Worm (Caenorhabditis elegans) whole organism, L4 larva: ENCODE measurements around the gene F07B10.7.

Experiments used
- Y105C5A.15 ChIP-seq: fragments of 200-800 bp; sonication (Bioruptor generic); IDR thresholded peaks from 2 replicates; pipeline ENCODE4 v1.3.6; 2022; ENCODE audit warnings: missing genetic modification characterization, missing compliant biosample characterization
- Y75B8A.6 ChIP-seq: fragments of 200-800 bp; sonication (Bioruptor generic); IDR thresholded peaks from 2 replicates; pipeline ENCODE4 v1.3.6; 2022; ENCODE audit warnings: missing genetic modification reagents, missing genetic modification characterization, missing compliant biosample characterization
- arid-1 ChIP-seq: fragments of 200-800 bp; sonication (Bioruptor generic); conservative IDR thresholded peaks from 2 replicates; pipeline ENCODE4 v1.3.6; 2022; ENCODE audit warnings: missing genetic modification reagents, missing genetic modification characterization, missing compliant biosample characterization
- attf-4 ChIP-seq: sonication (generic microtip); optimal IDR thresholded peaks from 3 replicates; lab custom pipeline; 2017; ENCODE audit warnings: missing biosample characterization, missing genetic modification characterization
- ceh-20 ChIP-seq: fragments of 200-800 bp; sonication (Bioruptor generic); IDR thresholded peaks from 2 replicates; pipeline ENCODE4 v1.3.6; 2022; ENCODE audit warnings: missing genetic modification reagents, missing genetic modification characterization, missing compliant biosample characterization
- ceh-28 ChIP-seq: fragments of 150-350 bp; optimal IDR thresholded peaks from 2 replicates; lab custom pipeline; 2014; ENCODE audit warnings: missing biosample characterization, missing genetic modification reagents, missing genetic modification characterization
- ceh-44 ChIP-seq: fragments of 200-800 bp; sonication (Bioruptor generic); IDR thresholded peaks from 2 replicates; pipeline ENCODE4 v1.3.6; 2022; ENCODE audit warnings: missing genetic modification reagents, missing genetic modification characterization, missing compliant biosample characterization
- ceh-62 ChIP-seq: sonication (generic microtip); optimal IDR thresholded peaks from 2 replicates; lab custom pipeline; 2017; ENCODE audit warnings: missing biosample characterization, missing genetic modification characterization
- ces-1 ChIP-seq: fragments of 150-350 bp; sonication (generic microtip); optimal IDR thresholded peaks from 4 replicates; lab custom pipeline; 2014; ENCODE audit warnings: missing biosample characterization, missing genetic modification reagents, missing genetic modification characterization
- dmd-9 ChIP-seq: fragments of 200-800 bp; sonication (Bioruptor generic); IDR thresholded peaks from 2 replicates; pipeline ENCODE4 v1.3.6; 2022; ENCODE audit warnings: missing genetic modification reagents, missing genetic modification characterization, missing compliant biosample characterization
- duxl-1 ChIP-seq: sonication (generic microtip); optimal IDR thresholded peaks from 2 replicates; lab custom pipeline; 2016; ENCODE audit warnings: mild to moderate bottlenecking, missing genetic modification characterization, moderate library complexity, missing compliant biosample characterization; ENCODE audit not compliant: poor library complexity
- egl-27 ChIP-seq: sonication (generic microtip); optimal IDR thresholded peaks from 3 replicates; lab custom pipeline; 2017; ENCODE audit warnings: missing biosample characterization, missing genetic modification reagents, missing genetic modification characterization
- fos-1 ChIP-seq: fragments of 150-350 bp; optimal IDR thresholded peaks from 2 replicates; lab custom pipeline; 2014; ENCODE audit warnings: missing biosample characterization, missing genetic modification characterization
- hlh-11 ChIP-seq: fragments of 200-800 bp; sonication (Bioruptor generic); optimal IDR thresholded peaks from 2 replicates; lab custom pipeline; 2018; ENCODE audit warnings: mild to moderate bottlenecking, missing genetic modification characterization, missing compliant biosample characterization
- hmg-1.1 ChIP-seq: fragments of 200-800 bp; sonication (Bioruptor generic); IDR thresholded peaks from 2 replicates; pipeline ENCODE4 v1.3.6; 2022; ENCODE audit warnings: missing genetic modification reagents, missing genetic modification characterization, missing compliant biosample characterization
- jun-1 ChIP-seq: fragments of 150-350 bp; optimal IDR thresholded peaks from 2 replicates; lab custom pipeline; 2014; ENCODE audit warnings: missing biosample characterization, missing genetic modification reagents, missing genetic modification characterization
- lim-7 ChIP-seq: fragments of 200-800 bp; sonication (Bioruptor generic); IDR thresholded peaks from 2 replicates; pipeline ENCODE4 v1.3.6; 2022; ENCODE audit warnings: missing genetic modification characterization, missing compliant biosample characterization
- lin-13 ChIP-seq: fragments of 150-350 bp; optimal IDR thresholded peaks from 2 replicates; lab custom pipeline; 2014; ENCODE audit warnings: missing biosample characterization, missing genetic modification reagents, missing genetic modification characterization
- lin-15B ChIP-seq: fragments of 150-350 bp; sonication (generic microtip); optimal IDR thresholded peaks from 3 replicates; lab custom pipeline; 2014; ENCODE audit warnings: missing biosample characterization, missing genetic modification characterization
- lin-38 ChIP-seq: fragments of 200-800 bp; sonication (Bioruptor generic); IDR thresholded peaks from 2 replicates; pipeline ENCODE4 v1.3.6; 2022; ENCODE audit warnings: missing genetic modification reagents, missing genetic modification characterization, missing compliant biosample characterization
- mdl-1 ChIP-seq, 2 experiments: fragments of 150-350 bp in 1 of 2; sonication (generic microtip) in 1 of 2; optimal IDR thresholded peaks; 2 replicates each; lab custom pipeline; 2014 to 2017; ENCODE audit warnings: missing biosample characterization in 2 of 2, missing genetic modification characterization in 2 of 2
- mep-1 ChIP-seq: fragments of 150-350 bp; sonication (generic microtip); optimal IDR thresholded peaks from 3 replicates; lab custom pipeline; 2014; ENCODE audit warnings: missing biosample characterization, missing genetic modification characterization
- mes-2 ChIP-seq: sonication (generic microtip); optimal IDR thresholded peaks from 2 replicates; lab custom pipeline; 2016; ENCODE audit warnings: missing genotype, mild to moderate bottlenecking, missing genetic modification characterization, missing compliant biosample characterization; ENCODE audit not compliant: poor library complexity, severe bottlenecking
- nhr-111 ChIP-seq: fragments of 200-800 bp; sonication (Bioruptor generic); optimal IDR thresholded peaks from 2 replicates; lab custom pipeline; 2018; ENCODE audit warnings: mild to moderate bottlenecking, missing genetic modification characterization, missing compliant biosample characterization
- nhr-237 ChIP-seq: sonication (generic microtip); optimal IDR thresholded peaks from 2 replicates; lab custom pipeline; 2017; ENCODE audit warnings: missing biosample characterization, missing genetic modification characterization
- nhr-28 ChIP-seq: fragments of 150-350 bp; optimal IDR thresholded peaks from 2 replicates; lab custom pipeline; 2014; ENCODE audit warnings: missing biosample characterization, missing genetic modification characterization
- nhr-6 ChIP-seq: fragments of 150-350 bp; optimal IDR thresholded peaks from 2 replicates; lab custom pipeline; 2014; ENCODE audit warnings: missing biosample characterization, missing genetic modification characterization
- nhr-76 ChIP-seq: fragments of 150-350 bp; optimal IDR thresholded peaks from 2 replicates; lab custom pipeline; 2014; ENCODE audit warnings: missing biosample characterization, missing genetic modification characterization
- nhr-77 ChIP-seq: fragments of 150-350 bp; optimal IDR thresholded peaks from 2 replicates; lab custom pipeline; 2014; ENCODE audit warnings: missing biosample characterization, missing genetic modification characterization
- php-3 ChIP-seq: fragments of 200-800 bp; sonication (Bioruptor generic); IDR thresholded peaks from 2 replicates; pipeline ENCODE4 v1.3.6; 2022; ENCODE audit warnings: missing genetic modification reagents, missing genetic modification characterization, missing compliant biosample characterization
- pqm-1 ChIP-seq: sonication (generic microtip); optimal IDR thresholded peaks from 2 replicates; lab custom pipeline; 2017; ENCODE audit warnings: missing biosample characterization, missing genetic modification characterization
- saeg-2 ChIP-seq: fragments of 200-800 bp; sonication (Bioruptor generic); IDR thresholded peaks from 2 replicates; pipeline ENCODE4 v1.3.6; 2022; ENCODE audit warnings: missing genetic modification reagents, missing genetic modification characterization, missing compliant biosample characterization
- sdz-12 ChIP-seq: fragments of 200-800 bp; sonication (Bioruptor generic); optimal IDR thresholded peaks from 2 replicates; lab custom pipeline; 2018; ENCODE audit warnings: mild to moderate bottlenecking, missing genetic modification characterization, missing compliant biosample characterization
- set-16 ChIP-seq: fragments of 200-800 bp; sonication (Bioruptor generic); IDR thresholded peaks from 2 replicates; pipeline ENCODE4 v1.3.6; 2022; ENCODE audit warnings: missing genetic modification reagents, missing genetic modification characterization, missing compliant biosample characterization
- unc-39 ChIP-seq: sonication (generic microtip); optimal IDR thresholded peaks from 2 replicates; lab custom pipeline; 2017; ENCODE audit warnings: missing biosample characterization, missing genetic modification characterization
- unc-62 ChIP-seq, 3 experiments: fragments of 150-350 bp in 1 of 3; sonication (generic microtip); optimal IDR thresholded peaks in 2 of 3; peaks in 1 of 3; 1 replicate in 1 of 3; 2 replicates in 2 of 3; lab custom pipeline; 2014 to 2017; ENCODE audit warnings: missing biosample characterization in 3 of 3, missing genetic modification characterization in 3 of 3, missing genetic modification reagents in 3 of 3, missing genotype in 1 of 3
- vab-7 ChIP-seq: fragments of 200-800 bp; sonication (Bioruptor generic); IDR thresholded peaks from 2 replicates; pipeline ENCODE4 v1.3.6; 2022; ENCODE audit warnings: missing genetic modification reagents, missing genetic modification characterization, missing compliant biosample characterization
- zip-2 ChIP-seq: fragments of 150-350 bp; optimal IDR thresholded peaks from 2 replicates; lab custom pipeline; 2014; ENCODE audit warnings: missing biosample characterization, missing genetic modification characterization
- ztf-7 ChIP-seq: fragments of 150-350 bp; optimal IDR thresholded peaks from 2 replicates; lab custom pipeline; 2014; ENCODE audit warnings: missing biosample characterization, missing genetic modification characterization

Gene F07B10.7

ce11 chrV:11300539-11300938 is 40.0 kb upstream of the F07B10.7 start, which contains the start of gene srh-47:
Gene srh-47, minus strand, starts transcription at chrV:11300639.
- no peak for TF ChIP-seq php-3 (GFP tag; lab: Robert Waterston, UW)
- TF ChIP-seq unc-62 (GFP tag; optimal IDR thresholded peaks at IDR 0.05 in 1 of 2; lab: Kevin White, UChicago), result peak in 1 of 2 experiments; percentile 42
- TF ChIP-seq unc-62 (tag; optimal IDR thresholded peaks at IDR 0.05; lab: Kevin White, UChicago), result no peak
- TF ChIP-seq duxl-1 (tag; lab: Kevin White, UChicago), result no peak
- no peak for TF ChIP-seq hmg-1.1

DNA sequence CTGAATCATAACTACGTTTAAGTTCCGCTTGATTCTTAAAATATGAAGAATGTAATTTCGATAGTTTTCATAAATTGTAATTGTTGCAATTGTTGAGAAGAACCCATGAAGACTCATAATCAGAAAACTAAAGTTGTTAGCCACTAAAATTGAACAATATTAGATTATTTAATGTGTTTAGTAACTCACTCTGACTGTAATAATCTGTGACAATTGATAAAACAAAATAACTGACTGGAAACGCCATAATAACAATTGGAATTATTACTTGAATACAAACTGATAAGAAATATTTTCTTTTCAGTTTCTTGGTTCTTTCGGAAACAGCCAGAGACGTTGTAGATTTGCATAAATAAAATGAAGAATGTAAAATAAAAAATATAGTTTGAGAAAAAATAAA is 38.9 kb upstream of the F07B10.7 start:
- TF ChIP-seq ces-1 (GFP tag; lab: Kevin White, UChicago) (no peak), lin-15B (tag; lab: Kevin White, UChicago) (no peak), zip-2 (tag; lab: Kevin White, UChicago) (no peak), Y105C5A.15 (no peak), nhr-28 (tag; lab: Kevin White, UChicago) (peak; percentile 67), nhr-77 (tag; lab: Kevin White, UChicago) (peak; percentile 6), hlh-11 (tag; lab: Kevin White, UChicago) (no peak), ceh-20 (GFP tag; lab: Robert Waterston, UW) (no peak)

ce11 chrV:11298632-11299031 is 38.1 kb upstream of the F07B10.7 start, which contains the start of gene T03F7.5:
Gene T03F7.5, minus strand, starts transcription at chrV:11298732.
- TF ChIP-seq set-16, result no peak
- TF ChIP-seq lim-7 (GFP tag; lab: Robert Waterston, UW), result no peak
- TF ChIP-seq mdl-1 (tag; optimal IDR thresholded peaks at IDR 0.05; lab: Kevin White, UChicago), result no peak
- no peak for TF ChIP-seq mep-1 (tag; lab: Kevin White, UChicago)
- no peak for TF ChIP-seq lin-13 (GFP tag; lab: Kevin White, UChicago)
- no peak for TF ChIP-seq ceh-44 (GFP tag; lab: Robert Waterston, UW)
- no peak for TF ChIP-seq jun-1 (tag; lab: Kevin White, UChicago)
- no peak for TF ChIP-seq zip-2 (tag; lab: Kevin White, UChicago)

DNA sequence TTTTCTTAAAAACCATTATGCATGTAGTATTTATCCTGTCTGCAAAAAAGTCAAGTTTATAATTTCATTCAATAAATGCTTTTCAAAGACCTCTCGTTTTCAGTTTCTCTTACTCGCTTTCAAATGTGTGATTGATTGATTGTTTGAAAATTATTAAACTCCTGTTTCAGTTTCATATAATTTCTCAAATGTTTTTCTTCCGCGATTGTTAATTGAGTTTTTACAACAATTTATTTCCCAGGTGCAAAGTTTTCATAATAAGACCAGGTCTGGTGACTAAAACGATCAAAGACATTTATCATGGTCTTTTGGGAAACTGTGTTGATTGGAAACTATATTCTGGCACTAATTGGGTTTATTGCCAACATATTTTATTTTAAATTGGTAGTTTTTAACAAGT is 33.9 kb upstream of the F07B10.7 start, which contains the start of gene T03F7.6:
Gene T03F7.6, plus strand, starts transcription at position 301 of the 400 bp plus-strand sequence.
- no peak for TF ChIP-seq nhr-77 (tag; lab: Kevin White, UChicago)
- no peak for TF ChIP-seq lin-38 (GFP tag; lab: Robert Waterston, UW)
- TF ChIP-seq dmd-9, result no peak
- no peak for TF ChIP-seq saeg-2 (GFP tag; lab: Robert Waterston, UW)
- TF ChIP-seq sdz-12, result no peak

DNA sequence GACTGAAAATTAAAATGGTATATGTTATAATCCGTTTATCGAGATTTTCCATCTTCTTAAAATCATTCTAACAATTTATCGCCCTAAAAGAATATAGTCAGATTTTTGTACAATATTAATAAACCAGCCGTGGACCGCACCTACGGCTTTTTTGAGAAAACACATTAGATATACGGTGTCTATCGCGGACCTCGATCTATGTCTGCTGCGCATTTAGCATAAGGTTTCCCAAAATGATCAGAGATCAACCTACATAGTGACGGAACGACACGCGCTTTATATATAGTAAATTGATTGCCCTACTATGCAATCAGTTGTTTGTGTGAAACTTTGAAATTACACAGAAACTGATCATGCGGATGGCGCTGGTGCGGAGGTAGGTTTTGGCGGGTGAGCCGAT is 32.2 kb upstream of the F07B10.7 start:
- no peak for TF ChIP-seq Y105C5A.15
- TF ChIP-seq mes-2 (tag; lab: Kevin White, UChicago), result no peak
- TF ChIP-seq vab-7 (GFP tag; lab: Robert Waterston, UW), result no peak
- no peak for TF ChIP-seq nhr-237 (tag; lab: Kevin White, UChicago)
- TF ChIP-seq hmg-1.1, result no peak
- no peak for TF ChIP-seq ceh-28 (tag; lab: Kevin White, UChicago)
- TF ChIP-seq lin-15B (tag; lab: Kevin White, UChicago), result no peak
- no peak for TF ChIP-seq set-16
- no peak for TF ChIP-seq egl-27 (tag; lab: Kevin White, UChicago)
- no peak for TF ChIP-seq ceh-62 (tag; lab: Kevin White, UChicago)
- no peak for TF ChIP-seq nhr-111

- TF ChIP-seq ceh-62 (tag; lab: Kevin White, UChicago), result no peak
- TF ChIP-seq ztf-7 (tag; lab: Kevin White, UChicago), result no peak
- no peak for TF ChIP-seq fos-1 (tag; lab: Kevin White, UChicago)
- no peak for TF ChIP-seq nhr-6
- no peak for TF ChIP-seq Y75B8A.6 (GFP tag; lab: Robert Waterston, UW)
- TF ChIP-seq set-16, result no peak
- no peak for TF ChIP-seq attf-4 (tag; lab: Kevin White, UChicago)
- TF ChIP-seq arid-1 (GFP tag; lab: Robert Waterston, UW), result no peak
- TF ChIP-seq pqm-1 (tag; lab: Kevin White, UChicago), result no peak
- no peak for TF ChIP-seq nhr-76 (tag; lab: Kevin White, UChicago)
- no peak for TF ChIP-seq unc-39
Observed at ce11 chrV:11290888-11291287, 30.4 kb upstream of the F07B10.7 start, which contains the start of gene C03E10.1. Gene C03E10.1, plus strand, starts transcription at chrV:11291188.
